Fruit fly (Drosophila melanogaster): ENCODE data around the gene CG32801.

Gene CG32801

DNA sequence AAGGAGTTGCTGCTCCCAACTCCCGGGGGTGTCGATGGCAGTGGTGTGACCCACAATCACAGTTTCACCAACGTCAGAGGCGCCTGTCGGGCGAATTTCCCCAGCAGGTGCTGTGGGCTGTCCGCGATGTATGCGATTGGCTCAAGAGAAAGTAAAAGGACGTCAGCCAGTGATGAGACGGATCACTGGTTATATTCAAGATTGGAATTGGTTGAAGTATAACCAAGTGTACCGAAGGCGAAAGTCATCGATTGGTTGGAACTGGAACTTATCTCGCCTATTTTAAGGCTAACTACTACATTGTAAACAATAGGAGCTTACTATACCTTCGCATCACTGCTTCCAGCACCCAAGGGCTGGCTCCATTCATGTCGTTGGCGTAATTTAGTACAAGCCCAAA is at the start of gene CG32801:
CG32801 (minus strand) TSS at position 101 of the 400 bp plus-strand sequence.
- TF ChIP-seq Myc (optimal IDR thresholded peaks at IDR 0.05) (no peak), insv (optimal IDR thresholded peaks at IDR 0.05) (no peak), h (optimal IDR thresholded peaks at IDR 0.05) (no peak), ttk (optimal IDR thresholded peaks at IDR 0.05) (no peak), psq (optimal IDR thresholded peaks at IDR 0.05) (no peak), Sin3A (optimal IDR thresholded peaks at IDR 0.05) (no peak)

DNA sequence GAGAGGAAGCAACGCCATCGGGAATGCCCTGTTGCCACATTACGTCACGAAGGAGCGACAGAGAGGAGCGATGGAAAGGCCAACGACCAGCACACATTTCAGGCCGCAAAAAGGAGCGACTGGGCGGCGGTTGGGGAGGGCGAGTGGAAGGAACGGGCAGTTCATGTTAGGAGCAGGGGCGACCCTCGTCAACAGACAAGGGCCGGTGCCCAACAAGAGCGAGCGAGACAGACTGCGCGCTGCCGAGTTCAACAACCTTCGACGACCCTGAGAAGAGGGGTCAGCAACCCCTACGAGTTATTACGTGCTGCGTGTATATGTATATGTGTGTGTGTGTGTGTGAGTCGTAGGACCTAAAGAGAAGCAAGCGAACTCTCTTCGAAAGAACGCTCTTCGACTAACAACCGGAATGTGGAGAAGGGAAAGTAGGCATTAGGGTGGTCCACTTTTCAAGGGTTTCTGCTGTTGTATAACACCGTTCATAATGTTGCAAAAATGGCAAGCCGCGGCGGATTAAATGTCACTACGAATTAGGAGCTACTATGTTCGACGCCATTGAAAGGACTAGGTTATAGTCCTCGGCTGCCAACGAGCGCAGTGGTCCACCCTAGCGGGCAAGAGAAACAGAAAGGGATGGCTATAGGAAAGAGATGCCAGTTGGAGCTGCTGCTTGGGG is 48.6 kb upstream of the CG32801 start:
- TF ChIP-seq Myc (optimal IDR thresholded peaks at IDR 0.05) (no peak), insv (optimal IDR thresholded peaks at IDR 0.05) (no peak), ttk (optimal IDR thresholded peaks at IDR 0.05) (no peak), psq (optimal IDR thresholded peaks at IDR 0.05) (no peak), h (optimal IDR thresholded peaks at IDR 0.05) (no peak), Sin3A (optimal IDR thresholded peaks at IDR 0.05) (no peak)

DNA sequence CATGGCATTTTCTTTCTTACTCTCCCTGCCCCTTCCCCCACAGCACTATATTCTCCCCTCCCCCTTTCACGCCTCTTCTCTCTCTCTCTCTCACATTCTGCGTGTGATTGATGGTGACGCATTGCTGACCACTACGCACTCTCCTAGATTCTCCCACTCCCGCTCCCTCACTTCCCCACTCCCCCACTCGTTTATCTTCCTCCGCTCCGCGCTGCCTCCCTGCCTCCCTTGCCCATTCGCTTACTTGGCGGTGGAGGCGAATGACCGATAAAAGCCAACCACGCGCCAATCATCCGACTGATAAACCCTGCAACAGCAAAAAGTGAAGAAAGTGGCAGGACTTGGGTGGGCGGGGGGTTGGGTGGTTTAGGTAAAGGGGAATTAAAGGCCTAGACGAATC is 47.3 kb upstream of the CG32801 start:
- TF ChIP-seq ttk (optimal IDR thresholded peaks at IDR 0.05), result no peak
- TF ChIP-seq h (optimal IDR thresholded peaks at IDR 0.05), result no peak
- no peak for TF ChIP-seq Sin3A (optimal IDR thresholded peaks at IDR 0.05)
- no peak for TF ChIP-seq psq (optimal IDR thresholded peaks at IDR 0.05)
- TF ChIP-seq Myc (optimal IDR thresholded peaks at IDR 0.05), result no peak
- no peak for TF ChIP-seq insv (optimal IDR thresholded peaks at IDR 0.05)

DNA sequence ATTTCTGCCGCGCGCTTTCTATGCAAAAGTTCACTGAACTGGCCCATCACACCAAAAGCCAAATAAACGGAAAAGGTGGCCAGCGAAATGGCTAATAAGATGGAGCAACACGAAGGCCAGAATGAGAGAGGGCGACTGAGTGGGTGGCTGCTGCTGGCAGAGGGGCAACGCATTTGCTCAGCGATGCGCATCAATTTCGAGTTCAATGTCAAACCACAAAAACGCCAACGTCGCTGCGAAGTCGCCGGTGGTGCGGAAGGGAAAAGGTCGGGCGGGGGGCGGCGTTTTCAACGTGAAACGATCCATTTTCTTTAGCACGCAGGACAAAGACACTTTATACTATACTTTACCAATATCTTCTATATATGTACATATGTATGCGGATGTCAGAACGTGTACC is 46.6 kb upstream of the CG32801 start:
- TF ChIP-seq psq (optimal IDR thresholded peaks at IDR 0.05), result no peak
- TF ChIP-seq h (optimal IDR thresholded peaks at IDR 0.05), result no peak
- no peak for TF ChIP-seq Sin3A (optimal IDR thresholded peaks at IDR 0.05)
- TF ChIP-seq Myc (optimal IDR thresholded peaks at IDR 0.05), result no peak
- no peak for TF ChIP-seq ttk (optimal IDR thresholded peaks at IDR 0.05)
- TF ChIP-seq insv (optimal IDR thresholded peaks at IDR 0.05), result no peak

DNA sequence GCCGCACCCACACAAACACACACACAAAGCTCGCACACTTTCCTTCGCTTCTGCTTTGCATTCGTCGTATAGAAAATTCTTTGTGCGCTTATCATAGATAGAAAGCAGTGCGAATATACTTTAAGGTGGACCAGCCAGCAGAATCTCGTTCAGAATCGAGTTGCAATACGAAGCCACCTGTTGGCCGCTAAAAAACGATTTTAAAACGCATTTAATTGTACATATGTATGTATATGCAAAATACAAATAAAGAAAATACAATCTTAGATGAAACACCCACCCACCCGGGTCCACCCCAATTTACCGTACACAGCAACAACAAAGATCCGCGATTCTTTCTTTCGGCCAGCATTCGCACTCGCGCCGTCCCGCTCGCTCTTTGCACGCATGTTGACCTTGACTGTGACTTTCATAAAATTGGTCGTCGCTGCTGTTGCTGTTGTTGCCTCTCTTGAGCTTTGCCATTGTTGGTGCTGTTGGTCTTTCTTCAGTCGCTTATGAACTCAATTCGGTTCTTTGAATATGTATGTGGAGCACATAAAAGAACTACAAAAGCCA is 45.6 kb upstream of the CG32801 start:
- TF ChIP-seq ttk (optimal IDR thresholded peaks at IDR 0.05) (no peak), Sin3A (optimal IDR thresholded peaks at IDR 0.05) (no peak), psq (optimal IDR thresholded peaks at IDR 0.05) (no peak), Myc (optimal IDR thresholded peaks at IDR 0.05) (no peak), insv (optimal IDR thresholded peaks at IDR 0.05) (no peak), h (optimal IDR thresholded peaks at IDR 0.05) (no peak)

DNA sequence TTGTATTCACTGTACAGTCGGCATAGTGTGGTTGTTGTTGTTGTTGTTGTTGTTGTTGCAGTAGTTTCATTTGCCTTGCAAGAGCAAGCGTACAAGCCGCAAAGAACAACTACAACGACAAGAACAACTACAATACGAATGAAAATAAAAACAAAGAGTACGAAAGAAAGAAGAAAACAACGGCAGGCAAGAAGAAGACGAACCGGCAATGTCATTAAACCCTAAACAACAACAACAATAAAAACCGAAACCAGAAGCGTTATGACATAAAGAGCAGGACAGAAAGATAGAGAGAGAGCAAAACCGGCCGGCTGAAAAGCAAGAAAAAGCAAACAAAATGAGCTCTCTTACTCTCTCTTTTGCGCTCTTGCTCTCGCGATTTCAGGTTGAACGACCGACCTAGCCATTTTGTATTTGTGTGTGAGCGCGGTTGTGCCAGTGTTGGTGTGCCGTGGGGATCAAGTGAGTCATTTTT is 45.0 kb upstream of the CG32801 start:
- TF ChIP-seq psq (optimal IDR thresholded peaks at IDR 0.05), result no peak
- no peak for TF ChIP-seq insv (optimal IDR thresholded peaks at IDR 0.05)
- TF ChIP-seq Sin3A (optimal IDR thresholded peaks at IDR 0.05), result no peak
- TF ChIP-seq Myc (optimal IDR thresholded peaks at IDR 0.05), result no peak

DNA sequence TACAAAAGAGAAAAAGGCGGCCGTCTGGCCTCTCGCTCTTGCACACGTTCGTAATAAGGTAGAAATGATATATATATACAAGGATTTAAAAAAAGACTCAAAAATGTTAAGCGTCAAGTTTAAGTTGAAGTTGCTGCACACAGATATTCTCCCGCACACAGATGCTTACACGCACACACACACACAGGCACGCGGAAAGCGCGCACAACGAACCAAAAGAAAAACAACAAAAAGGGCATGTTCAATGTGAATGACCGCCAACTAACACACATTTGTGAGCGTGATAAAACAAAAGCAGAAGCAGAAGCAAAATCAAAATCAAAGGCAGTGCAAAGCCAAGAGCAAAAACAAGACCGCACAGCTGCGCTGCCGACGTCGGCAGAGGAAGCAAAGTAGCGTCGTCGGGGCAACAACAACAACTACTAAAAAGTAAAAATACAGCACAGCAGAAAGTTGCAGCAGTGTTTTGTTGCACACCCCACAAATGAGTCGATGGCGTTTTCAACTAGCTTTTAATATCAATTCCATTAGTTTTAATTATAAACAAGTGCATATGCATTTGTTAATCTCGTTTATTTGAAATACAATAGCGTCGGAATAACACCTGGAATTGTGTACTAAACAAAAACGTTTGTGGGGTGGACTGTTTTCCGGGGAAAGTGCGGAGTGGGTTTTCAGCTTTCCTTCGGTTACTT is 44.3 kb upstream of the CG32801 start:
- no peak for TF ChIP-seq ttk (optimal IDR thresholded peaks at IDR 0.05)
- TF ChIP-seq psq (optimal IDR thresholded peaks at IDR 0.05), result no peak
- TF ChIP-seq h (optimal IDR thresholded peaks at IDR 0.05), result no peak
- no peak for TF ChIP-seq Myc (optimal IDR thresholded peaks at IDR 0.05)
- no peak for TF ChIP-seq insv (optimal IDR thresholded peaks at IDR 0.05)
- TF ChIP-seq Sin3A (optimal IDR thresholded peaks at IDR 0.05), result no peak

DNA sequence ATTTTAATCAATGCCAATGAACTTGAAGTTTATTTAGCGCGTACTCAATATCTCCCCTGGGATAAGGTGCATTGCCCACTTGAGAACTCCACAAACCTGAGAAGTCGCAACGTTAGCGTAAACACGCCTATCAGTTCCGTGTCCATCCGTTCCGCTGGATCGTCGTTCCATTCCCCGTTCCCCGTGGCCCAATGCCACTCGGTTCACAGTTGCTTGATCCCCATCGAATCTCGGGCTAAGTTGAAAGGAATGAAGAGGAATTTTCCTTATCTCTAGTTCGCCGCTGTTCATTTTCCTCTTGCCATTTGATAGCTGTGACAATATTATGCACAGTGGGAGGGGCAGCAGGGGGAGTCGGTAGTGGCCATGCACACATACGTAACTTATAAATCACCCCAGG is 42.3 kb upstream of the CG32801 start:
- TF ChIP-seq Sin3A (optimal IDR thresholded peaks at IDR 0.05), result no peak
- no peak for TF ChIP-seq h (optimal IDR thresholded peaks at IDR 0.05)
- TF ChIP-seq psq (optimal IDR thresholded peaks at IDR 0.05), result no peak
- no peak for TF ChIP-seq insv (optimal IDR thresholded peaks at IDR 0.05)
- no peak for TF ChIP-seq Myc (optimal IDR thresholded peaks at IDR 0.05)

DNA sequence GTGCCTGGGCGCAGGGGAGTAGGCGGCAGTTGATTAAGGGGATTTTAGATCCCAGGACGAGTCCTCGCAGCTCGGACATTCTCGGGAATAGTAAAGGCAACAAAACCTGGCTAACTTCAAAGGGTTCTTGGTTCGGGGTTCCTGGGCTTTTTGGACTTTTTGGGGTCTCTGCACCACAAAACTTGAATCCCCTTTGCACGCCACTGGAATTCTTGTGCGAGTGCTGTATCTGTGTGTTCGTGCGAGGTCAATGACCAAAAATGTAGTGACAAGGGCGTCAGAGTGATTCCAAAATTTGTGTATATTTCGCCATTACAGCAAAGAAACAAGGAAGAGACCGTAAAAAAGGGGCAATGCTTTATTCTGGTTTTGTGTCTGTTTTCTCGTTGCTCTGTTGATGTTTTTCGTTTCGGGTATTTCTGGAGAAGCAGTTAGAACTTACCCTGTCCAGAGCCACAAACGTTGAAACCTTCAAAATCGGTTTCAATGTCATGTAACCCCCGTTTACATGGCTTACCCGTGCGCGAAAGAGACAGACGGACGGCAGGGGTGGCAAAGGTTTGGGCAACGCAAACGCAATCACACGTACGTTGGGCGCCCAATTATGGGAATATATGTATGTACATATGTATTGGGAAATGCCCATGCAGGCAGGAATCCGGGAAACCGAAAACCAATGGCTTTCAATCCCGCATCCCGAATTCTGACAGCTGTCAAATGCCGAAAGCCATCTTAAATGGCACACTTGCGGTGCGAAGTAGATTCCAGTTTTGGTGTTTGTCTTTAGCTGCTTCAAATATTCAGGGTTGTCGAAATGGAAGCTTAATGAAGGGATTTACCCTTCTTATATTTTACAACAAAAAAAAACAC is 41.5 kb upstream of the CG32801 start:
- TF ChIP-seq insv (optimal IDR thresholded peaks at IDR 0.05) (no peak), h (optimal IDR thresholded peaks at IDR 0.05) (no peak), psq (optimal IDR thresholded peaks at IDR 0.05) (no peak), Myc (optimal IDR thresholded peaks at IDR 0.05) (no peak), ttk (optimal IDR thresholded peaks at IDR 0.05) (no peak), Sin3A (optimal IDR thresholded peaks at IDR 0.05) (no peak)

DNA sequence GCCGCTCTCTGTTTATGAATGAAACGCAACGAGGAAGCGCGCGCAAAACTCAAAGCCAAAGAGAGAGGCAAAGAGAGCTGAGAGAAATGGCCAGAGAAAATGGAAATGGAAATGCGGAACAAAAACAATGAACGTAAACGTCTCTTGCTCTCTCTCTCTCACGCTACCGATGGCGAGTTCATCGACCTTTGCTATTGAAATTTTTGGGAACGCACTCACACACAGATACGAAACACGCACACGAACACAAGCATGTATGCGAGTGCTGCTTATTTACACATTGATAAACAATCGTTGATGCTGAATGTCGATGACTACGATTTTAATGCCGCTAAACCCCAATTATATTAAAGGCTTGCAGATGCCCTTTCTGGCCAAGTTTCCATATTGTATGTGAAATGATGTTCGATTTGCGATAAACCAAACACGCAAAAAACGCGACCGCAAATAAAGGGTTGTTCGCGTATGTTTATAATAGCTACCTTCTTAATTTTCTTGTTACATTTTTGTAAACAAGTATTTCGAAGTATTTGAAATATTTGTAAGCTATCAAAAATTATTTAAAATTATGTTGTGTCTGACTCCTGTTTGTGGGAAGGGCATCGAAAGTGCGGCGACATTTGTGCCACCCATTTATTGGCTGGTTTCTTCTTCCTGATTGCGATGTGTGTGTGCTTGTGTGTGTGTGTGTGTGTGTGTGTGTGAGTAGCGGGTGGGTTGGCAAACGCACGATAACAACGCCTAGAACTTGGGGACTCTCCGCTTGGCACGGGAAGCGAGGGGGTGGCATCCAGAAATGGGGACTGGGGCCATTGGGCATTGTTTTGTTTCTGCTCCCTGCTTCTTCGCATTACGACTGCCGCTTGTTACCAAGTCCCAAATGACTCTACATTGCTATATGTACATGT is 40.6 kb upstream of the CG32801 start:
- TF ChIP-seq h (optimal IDR thresholded peaks at IDR 0.05) (no peak), ttk (optimal IDR thresholded peaks at IDR 0.05) (no peak), psq (optimal IDR thresholded peaks at IDR 0.05) (no peak), Sin3A (optimal IDR thresholded peaks at IDR 0.05) (no peak)

DNA sequence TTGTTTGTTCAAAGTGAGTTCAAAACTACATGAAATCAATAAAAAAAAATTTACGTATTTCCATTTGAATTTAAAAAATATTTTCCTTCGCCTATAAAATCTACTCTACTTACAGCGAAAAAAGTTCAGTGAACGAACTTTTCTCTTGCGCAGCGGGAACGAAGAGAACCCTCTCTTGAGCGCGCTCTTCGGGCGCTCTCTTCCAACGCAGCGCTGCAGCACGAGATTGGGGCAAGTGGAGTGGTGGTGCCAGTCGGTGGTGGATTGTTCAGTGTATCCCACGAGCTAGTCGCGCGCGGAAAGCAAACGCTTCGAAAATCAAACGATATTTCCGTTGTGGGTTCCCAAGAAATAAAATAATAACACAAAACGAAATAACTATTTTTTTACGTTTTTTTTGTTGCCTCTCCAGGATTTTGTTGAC is 38.7 kb upstream of the CG32801 start, which contains the start of gene Hr4:
Hr4 (plus strand) TSS at position 272 of the 424 bp plus-strand sequence.
- TF ChIP-seq Sin3A (optimal IDR thresholded peaks at IDR 0.05) (no peak), Myc (optimal IDR thresholded peaks at IDR 0.05) (no peak), ttk (optimal IDR thresholded peaks at IDR 0.05) (no peak), h (optimal IDR thresholded peaks at IDR 0.05) (no peak), insv (optimal IDR thresholded peaks at IDR 0.05) (no peak), psq (optimal IDR thresholded peaks at IDR 0.05) (no peak)
